Fruit fly (Drosophila melanogaster) whole organism, embryonic: ENCODE results near the gene bwa.

Experiments
- Atf6 ChIP-seq: fragments of 200-800 bp; sonication (Bioruptor generic); IDR thresholded peaks from 2 replicates; pipeline ENCODE4 v1.3.6; 2022; ENCODE audit warnings: missing biosample characterization, missing genetic modification characterization
- C15 ChIP-seq: fragments of 200-800 bp; sonication (Bioruptor generic); IDR thresholded peaks from 3 replicates; pipeline ENCODE4 v1.3.6; 2022; ENCODE audit warnings: missing biosample characterization, missing genetic modification characterization
- CG10431 ChIP-seq: fragments of 200-800 bp; sonication (Bioruptor generic); optimal IDR thresholded peaks from 3 replicates; lab custom pipeline; 2018; ENCODE audit warnings: missing biosample characterization, mild to moderate bottlenecking, missing genetic modification characterization
- CG12299 ChIP-seq: fragments of 200-800 bp; sonication (Bioruptor generic); optimal IDR thresholded peaks from 2 replicates; lab custom pipeline; 2018; ENCODE audit warnings: missing biosample characterization, mild to moderate bottlenecking, missing genetic modification characterization
- CG12744 ChIP-seq: fragments of 200-800 bp; sonication (Bioruptor generic); optimal IDR thresholded peaks from 2 replicates; lab custom pipeline; 2016; ENCODE audit warnings: missing biosample characterization, missing genetic modification characterization
- CG16863 ChIP-seq: fragments of 200-800 bp; sonication (Bioruptor generic); optimal IDR thresholded peaks from 3 replicates; lab custom pipeline; 2016; ENCODE audit warnings: missing biosample characterization, missing genetic modification characterization
- CG17802 ChIP-seq: fragments of 200-800 bp; sonication (Bioruptor generic); optimal IDR thresholded peaks from 2 replicates; lab custom pipeline; 2018; ENCODE audit warnings: missing biosample characterization, mild to moderate bottlenecking, missing genetic modification characterization, moderate library complexity
- CG18476 ChIP-seq: fragments of 200-800 bp; sonication (Bioruptor generic); optimal IDR thresholded peaks from 2 replicates; lab custom pipeline; 2016; ENCODE audit warnings: missing biosample characterization, mild to moderate bottlenecking, missing genetic modification characterization
- CG3163 ChIP-seq: fragments of 200-800 bp; sonication (Bioruptor generic); optimal IDR thresholded peaks from 3 replicates; lab custom pipeline; 2016; ENCODE audit warnings: missing biosample characterization, missing genetic modification characterization
- CG4360 ChIP-seq: fragments of 200-800 bp; sonication (Bioruptor generic); IDR thresholded peaks from 2 replicates; pipeline ENCODE4 v1.3.6; 2022; ENCODE audit warnings: missing biosample characterization, missing genetic modification characterization
- CG4854 ChIP-seq: fragments of 200-800 bp; sonication (Bioruptor generic); optimal IDR thresholded peaks from 2 replicates; lab custom pipeline; 2016; ENCODE audit warnings: missing biosample characterization, missing genetic modification characterization, inconsistent platforms
- CG6654 ChIP-seq: fragments of 200-800 bp; sonication (Bioruptor generic); optimal IDR thresholded peaks from 2 replicates; lab custom pipeline; 2017; ENCODE audit warnings: missing biosample characterization, mild to moderate bottlenecking, missing genetic modification characterization
- CG8089 ChIP-seq: fragments of 200-800 bp; sonication (Bioruptor generic); optimal IDR thresholded peaks from 3 replicates; lab custom pipeline; 2016; ENCODE audit warnings: missing biosample characterization, missing genetic modification characterization
- CG8388 ChIP-seq: fragments of 200-800 bp; sonication (Bioruptor generic); optimal IDR thresholded peaks from 2 replicates; lab custom pipeline; 2019; ENCODE audit warnings: missing biosample characterization, mild to moderate bottlenecking, missing genetic modification characterization, moderate library complexity
- CHES-1-like ChIP-seq: fragments of 200-800 bp; sonication (Bioruptor generic); optimal IDR thresholded peaks from 2 replicates; lab custom pipeline; 2016; ENCODE audit warnings: missing biosample characterization, missing genetic modification characterization
- CrebB ChIP-seq: fragments of 200-800 bp; sonication (Bioruptor generic); optimal IDR thresholded peaks from 3 replicates; lab custom pipeline; 2018; ENCODE audit warnings: missing biosample characterization, mild to moderate bottlenecking, missing genetic modification characterization
- Dad ChIP-seq: fragments of 200-800 bp; sonication (Bioruptor generic); optimal IDR thresholded peaks from 3 replicates; lab custom pipeline; 2016; ENCODE audit warnings: missing biosample characterization, missing genetic modification characterization
- Gsc ChIP-seq: fragments of 200-800 bp; sonication (Bioruptor generic); IDR thresholded peaks from 2 replicates; pipeline ENCODE4 v1.3.6; 2022; ENCODE audit warnings: missing biosample characterization, missing genetic modification characterization
- H15 ChIP-seq: fragments of 200-800 bp; sonication (Bioruptor generic); IDR thresholded peaks from 3 replicates; pipeline ENCODE4 v1.3.6; 2022; ENCODE audit warnings: missing biosample characterization, missing genetic modification characterization
- HLH4C ChIP-seq: fragments of 200-800 bp; sonication (Bioruptor generic); IDR thresholded peaks from 3 replicates; pipeline ENCODE4 v1.3.6; 2022; ENCODE audit warnings: missing biosample characterization, missing genetic modification characterization; ENCODE audit not compliant: partially characterized antibody
- HmgD ChIP-seq: fragments of 200-800 bp; sonication (Bioruptor generic); optimal IDR thresholded peaks from 3 replicates; lab custom pipeline; 2016; ENCODE audit warnings: missing biosample characterization, missing genetic modification characterization
- HmgZ ChIP-seq: fragments of 200-800 bp; sonication (Bioruptor generic); optimal IDR thresholded peaks from 2 replicates; lab custom pipeline; 2018; ENCODE audit warnings: missing biosample characterization, mild to moderate bottlenecking, missing genetic modification characterization
- Med ChIP-seq: fragments of 200-800 bp; sonication (Bioruptor generic); peaks from one replicate; lab custom pipeline; 2016; ENCODE audit warnings: missing biosample characterization, missing genetic modification characterization, mild to moderate bottlenecking, inconsistent platforms, moderate library complexity
- Mes4 ChIP-seq: fragments of 200-800 bp; sonication (Bioruptor generic); optimal IDR thresholded peaks from 2 replicates; lab custom pipeline; 2016; ENCODE audit warnings: missing biosample characterization, missing genetic modification characterization
- Myb ChIP-seq: fragments of 200-800 bp; sonication (Bioruptor generic); optimal IDR thresholded peaks from 2 replicates; lab custom pipeline; 2016; ENCODE audit warnings: missing biosample characterization, missing genetic modification characterization
- NC2α ChIP-seq: fragments of 200-800 bp; sonication (Bioruptor generic); optimal IDR thresholded peaks from 2 replicates; lab custom pipeline; 2016; ENCODE audit warnings: missing biosample characterization, missing genetic modification characterization
- Nf-YA ChIP-seq: fragments of 200-800 bp; sonication (Bioruptor generic); IDR thresholded peaks from 2 replicates; pipeline ENCODE4 v1.3.6; 2022; ENCODE audit warnings: missing biosample characterization, missing genetic modification characterization
- Nf-YC ChIP-seq: fragments of 200-800 bp; optimal IDR thresholded peaks from 3 replicates; lab custom pipeline; 2019; ENCODE audit warnings: missing biosample characterization, mild to moderate bottlenecking, missing genetic modification characterization, moderate library complexity
- NfI ChIP-seq: fragments of 200-800 bp; sonication (Bioruptor generic); optimal IDR thresholded peaks from 3 replicates; lab custom pipeline; 2018; ENCODE audit warnings: missing biosample characterization, mild to moderate bottlenecking, missing genetic modification characterization, moderate library complexity
- Rfx ChIP-seq: fragments of 200-800 bp; sonication (Bioruptor generic); IDR thresholded peaks from 2 replicates; pipeline ENCODE4 v1.3.6; 2022; ENCODE audit warnings: missing biosample characterization, missing genetic modification characterization
- btn ChIP-seq: fragments of 200-800 bp; sonication (Bioruptor generic); optimal IDR thresholded peaks from 2 replicates; lab custom pipeline; 2016; ENCODE audit warnings: missing biosample characterization, missing genetic modification characterization
- cg ChIP-seq: fragments of 200-800 bp; sonication (Bioruptor generic); optimal IDR thresholded peaks from 3 replicates; lab custom pipeline; 2019; ENCODE audit warnings: missing biosample characterization, mild to moderate bottlenecking, missing genetic modification characterization, moderate library complexity
- da ChIP-seq: fragments of 200-800 bp; sonication (Bioruptor generic); optimal IDR thresholded peaks from 2 replicates; lab custom pipeline; 2016; ENCODE audit warnings: missing biosample characterization, missing genetic modification characterization
- dati ChIP-seq: fragments of 200-800 bp; sonication (Bioruptor generic); IDR thresholded peaks from 2 replicates; pipeline ENCODE4 v1.3.6; 2022; ENCODE audit warnings: missing biosample characterization, missing genetic modification characterization
- dimm ChIP-seq: fragments of 200-800 bp; sonication (Bioruptor generic); IDR thresholded peaks from 2 replicates; pipeline ENCODE4 v1.3.6; 2022; ENCODE audit warnings: missing biosample characterization, missing genetic modification characterization
- disco-r ChIP-seq: fragments of 200-800 bp; sonication (Bioruptor generic); optimal IDR thresholded peaks from 2 replicates; lab custom pipeline; 2016; ENCODE audit warnings: missing biosample characterization, missing genetic modification characterization
- dm ChIP-seq: fragments of 200-800 bp; sonication (Bioruptor generic); optimal IDR thresholded peaks from 3 replicates; lab custom pipeline; 2016; ENCODE audit warnings: missing biosample characterization, missing genetic modification characterization
- dmrt11E ChIP-seq: fragments of 200-800 bp; sonication (Bioruptor generic); optimal IDR thresholded peaks from 3 replicates; lab custom pipeline; 2018; ENCODE audit warnings: missing biosample characterization, mild to moderate bottlenecking, missing genetic modification characterization, moderate library complexity
- fd64A ChIP-seq: fragments of 200-800 bp; sonication (Bioruptor generic); optimal IDR thresholded peaks from 3 replicates; lab custom pipeline; 2018; ENCODE audit warnings: missing biosample characterization, mild to moderate bottlenecking, missing genetic modification characterization
- fd96Cb ChIP-seq: fragments of 200-800 bp; sonication (Bioruptor generic); optimal IDR thresholded peaks from 2 replicates; lab custom pipeline; 2018; ENCODE audit warnings: missing biosample characterization, mild to moderate bottlenecking, missing genetic modification characterization, moderate library complexity
- grau ChIP-seq: fragments of 200-800 bp; optimal IDR thresholded peaks from 3 replicates; lab custom pipeline; 2019; ENCODE audit warnings: missing biosample characterization, mild to moderate bottlenecking, missing genetic modification characterization, moderate library complexity
- gro ChIP-seq: fragments of 200-800 bp; sonication (Bioruptor generic); optimal IDR thresholded peaks from 2 replicates; lab custom pipeline; 2016; ENCODE audit warnings: missing biosample characterization, missing genetic modification characterization
- lov ChIP-seq, 2 experiments: fragments of 200-800 bp in 1 of 2; fragments of >200 bp in 1 of 2; sonication (Bioruptor generic) in 1 of 2; IDR thresholded peaks in 1 of 2; optimal IDR thresholded peaks in 1 of 2; 2 replicates in 1 of 2; 3 replicates in 1 of 2; pipeline versions ENCODE4 v1.3.6 to Lab custom; 2017 to 2022; ENCODE audit warnings: missing biosample characterization in 1 of 2, missing genetic modification characterization in 1 of 2
- pfk ChIP-seq: fragments of 200-800 bp; sonication (Bioruptor generic); optimal IDR thresholded peaks from 2 replicates; lab custom pipeline; 2018; ENCODE audit warnings: missing biosample characterization, mild to moderate bottlenecking, missing genetic modification characterization, moderate library complexity
- pita ChIP-seq: fragments of 200-800 bp; sonication (Bioruptor generic); optimal IDR thresholded peaks from 2 replicates; lab custom pipeline; 2017; ENCODE audit warnings: missing biosample characterization, mild to moderate bottlenecking, missing genetic modification characterization
- psq ChIP-seq: fragments of 200-800 bp; sonication (Bioruptor generic); optimal IDR thresholded peaks from 2 replicates; lab custom pipeline; 2017; ENCODE audit warnings: missing biosample characterization, missing genetic modification characterization
- seq ChIP-seq: fragments of 200-800 bp; sonication (Bioruptor generic); IDR thresholded peaks from 2 replicates; pipeline ENCODE4 v1.3.6; 2022; ENCODE audit warnings: missing biosample characterization, missing genetic modification characterization
- ssp ChIP-seq: fragments of 200-800 bp; sonication (Bioruptor generic); IDR thresholded peaks from 2 replicates; pipeline ENCODE4 v1.3.6; 2022; ENCODE audit warnings: missing biosample characterization, missing genetic modification characterization
- vfl ChIP-seq: fragments of 200-800 bp; sonication (Bioruptor generic); optimal IDR thresholded peaks from 2 replicates; lab custom pipeline; 2016; ENCODE audit warnings: missing biosample characterization, missing genetic modification characterization
- vnd ChIP-seq: fragments of 200-800 bp; sonication (Bioruptor generic); IDR thresholded peaks from 3 replicates; pipeline ENCODE4 v1.3.6; 2022; ENCODE audit warnings: missing biosample characterization, missing genetic modification characterization; ENCODE audit not compliant: partially characterized antibody

bwa gene

DNA sequence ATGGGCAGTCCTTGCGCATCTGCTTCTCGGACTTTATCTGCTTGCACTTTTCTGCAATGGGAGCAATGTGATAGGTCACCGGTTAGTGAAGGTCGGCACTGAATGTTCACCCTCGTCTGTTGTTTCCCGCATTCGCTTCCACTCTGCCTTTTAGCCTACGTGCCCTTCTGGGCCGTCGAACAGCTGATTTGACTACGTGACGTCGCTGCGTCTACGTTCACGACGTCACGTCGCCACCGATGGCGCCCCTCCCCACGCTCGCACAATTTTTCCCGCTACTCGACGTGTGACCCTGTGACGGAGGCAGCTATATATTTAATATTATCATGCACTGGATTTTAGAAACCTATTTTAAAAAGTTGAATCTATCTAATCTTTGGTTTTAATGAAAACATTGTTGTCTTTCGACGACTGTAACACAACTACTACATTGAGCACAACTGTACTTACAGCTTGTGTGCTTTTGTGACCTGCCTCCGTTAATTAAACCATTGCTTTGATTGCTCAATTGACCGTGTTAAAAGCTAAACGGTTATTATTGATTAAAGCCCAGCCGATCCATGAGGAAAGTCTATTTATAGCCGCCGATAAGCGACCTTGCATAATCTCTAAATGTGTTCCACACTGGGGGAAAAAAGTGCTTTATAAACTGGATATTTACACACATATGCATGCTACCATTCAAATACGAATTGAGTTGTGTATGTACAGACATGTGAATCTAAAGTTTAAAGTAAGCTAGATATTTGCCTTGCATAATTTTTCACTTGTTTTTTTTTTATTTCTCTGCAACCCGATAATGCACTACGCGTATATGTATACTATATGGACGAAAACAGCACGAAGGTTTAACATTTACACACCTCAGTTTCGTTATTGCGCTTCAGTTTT is 17.0 kb downstream of the bwa start:
- TF ChIP-seq Rfx (GFP tag; lab: Robert Waterston, UW), result 0 out of 2 replicates have a peak, but pooled peaks have one; percentile 33
- no peak for TF ChIP-seq pfk
- TF ChIP-seq C15 (GFP tag; lab: Robert Waterston, UW), result no peak
- TF ChIP-seq CG16863 (GFP tag; lab: Kevin White, UChicago), result no peak
- no peak for TF ChIP-seq cg
- TF ChIP-seq dm (GFP tag; lab: Kevin White, UChicago), result no peak
- no peak for TF ChIP-seq Myb (GFP tag; lab: Kevin White, UChicago)
- no peak for TF ChIP-seq CG8388 (GFP tag; lab: Kevin White, UChicago)
- TF ChIP-seq CG3163 (GFP tag; lab: Kevin White, UChicago), result no peak
- no peak for TF ChIP-seq Mes4 (GFP tag; lab: Kevin White, UChicago)
- no peak for TF ChIP-seq CG4360 (GFP tag; lab: Robert Waterston, UW)
- TF ChIP-seq dimm (GFP tag; lab: Robert Waterston, UW), result no peak
- TF ChIP-seq HmgD (GFP tag; lab: Kevin White, UChicago), result no peak
- TF ChIP-seq HmgZ (tag; lab: Kevin White, UChicago), result no peak
- no peak for TF ChIP-seq Atf6 (GFP tag; lab: Robert Waterston, UW)
- TF ChIP-seq lov (optimal IDR thresholded peaks at IDR 0.05; lab: Kevin White, UChicago), result no peak
- TF ChIP-seq lov (GFP tag; IDR thresholded peaks at IDR 0.05; lab: Robert Waterston, UW), result no peak
- TF ChIP-seq Dad, result no peak
- TF ChIP-seq Med (GFP tag; lab: Kevin White, UChicago), result peak; percentile 81
- no peak for TF ChIP-seq gro
- TF ChIP-seq CG12299 (tag; lab: Kevin White, UChicago), result no peak
- TF ChIP-seq CG8089 (GFP tag; lab: Kevin White, UChicago), result no peak
- TF ChIP-seq H15 (GFP tag; lab: Robert Waterston, UW), result no peak
- no peak for TF ChIP-seq CHES-1-like (GFP tag; lab: Kevin White, UChicago)
- TF ChIP-seq da (GFP tag; lab: Kevin White, UChicago), result no peak
- no peak for TF ChIP-seq vnd
- TF ChIP-seq Gsc, result no peak
- no peak for TF ChIP-seq CG12744 (GFP tag; lab: Kevin White, UChicago)
- TF ChIP-seq NC2α (GFP tag; lab: Kevin White, UChicago), result no peak
- no peak for TF ChIP-seq btn (GFP tag; lab: Kevin White, UChicago)
- TF ChIP-seq dati (GFP tag; lab: Robert Waterston, UW), result no peak
- TF ChIP-seq Nf-YC (tag; lab: Kevin White, UChicago), result no peak
- no peak for TF ChIP-seq ssp (GFP tag; lab: Robert Waterston, UW)
- no peak for TF ChIP-seq HLH4C (GFP tag; lab: Robert Waterston, UW)
- no peak for TF ChIP-seq grau (tag; lab: Kevin White, UChicago)
- no peak for TF ChIP-seq disco-r
- TF ChIP-seq psq (GFP tag; lab: Kevin White, UChicago), result no peak
- TF ChIP-seq CG17802 (tag; lab: Kevin White, UChicago), result no peak
- no peak for TF ChIP-seq pita (GFP tag; lab: Kevin White, UChicago)
- TF ChIP-seq NfI (GFP tag; lab: Kevin White, UChicago), result no peak
- peak; percentile 15 for TF ChIP-seq fd96Cb (tag; lab: Kevin White, UChicago)
- TF ChIP-seq seq (GFP tag; lab: Robert Waterston, UW), result 0 out of 2 replicates have a peak, but pooled peaks have one; percentile 28
- no peak for TF ChIP-seq CG18476 (GFP tag; lab: Kevin White, UChicago)
- no peak for TF ChIP-seq CG6654 (GFP tag; lab: Kevin White, UChicago)
- TF ChIP-seq CG4854 (GFP tag; lab: Kevin White, UChicago), result no peak
- no peak for TF ChIP-seq dmrt11E (tag; lab: Kevin White, UChicago)
- TF ChIP-seq vfl, result no peak
- TF ChIP-seq CG10431 (GFP tag; lab: Kevin White, UChicago), result no peak
- 0 out of 2 replicates have a peak, but pooled peaks have one; percentile 24 for TF ChIP-seq Nf-YA (GFP tag; lab: Robert Waterston, UW)
- TF ChIP-seq fd64A (GFP tag; lab: Kevin White, UChicago), result no peak
- no peak for TF ChIP-seq CrebB
